Worm (Caenorhabditis elegans): ENCODE results near the gene rpa-1.
A peak's percentile ranks its signal among the peaks of the same experiment; 100 is the strongest.

DNA sequence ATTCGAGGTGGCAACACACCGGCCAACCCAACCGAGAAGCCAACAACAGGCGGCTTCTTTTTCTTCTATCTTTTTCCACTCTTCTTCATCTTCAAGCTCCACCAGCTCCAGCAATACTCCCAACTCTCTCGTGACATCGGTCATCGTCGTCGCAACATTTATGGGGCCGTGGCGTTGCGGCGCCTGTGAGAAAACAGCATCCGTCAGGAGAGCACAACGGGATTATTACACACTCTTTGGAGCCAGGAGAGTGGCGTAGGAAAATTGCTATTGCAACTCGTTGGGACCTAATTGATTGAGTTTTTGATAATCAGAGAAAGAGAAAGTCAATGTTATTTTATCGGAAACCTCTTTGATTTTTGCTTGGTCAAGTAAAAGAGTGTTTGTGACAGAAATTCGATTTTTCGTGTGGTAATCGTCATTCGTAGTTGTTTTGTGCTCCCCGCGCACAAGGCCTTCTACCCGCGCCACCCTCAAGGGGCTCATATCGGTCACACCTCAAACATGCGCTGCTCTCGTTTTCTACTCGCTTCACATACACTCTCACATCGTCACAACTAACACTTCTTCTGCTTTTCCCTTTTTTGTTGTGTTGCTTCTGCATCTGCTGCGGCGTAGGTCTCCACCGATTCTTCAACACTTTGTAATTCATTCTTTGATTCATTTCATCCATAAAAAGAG is 24.1 kb upstream of the rpa-1 start:
- TF ChIP-seq nhr-71 (tag; optimal IDR thresholded peaks at IDR 0.05) (peak; percentile 78), ztf-4 (tag; optimal IDR thresholded peaks at IDR 0.05) (no peak), nhr-47 (tag; optimal IDR thresholded peaks at IDR 0.05) (no peak), elt-3 (tag; optimal IDR thresholded peaks at IDR 0.05) (no peak), lsy-2 (tag; optimal IDR thresholded peaks at IDR 0.05) (peak; percentile 24 to 51), aly-2 (tag; optimal IDR thresholded peaks at IDR 0.05) (no peak), ztf-11 (tag; optimal IDR thresholded peaks at IDR 0.05) (no peak), skn-1 (tag; optimal IDR thresholded peaks at IDR 0.05) (no peak), snpc-4 (tag; optimal IDR thresholded peaks at IDR 0.05) (no peak), unc-30 (tag; optimal IDR thresholded peaks at IDR 0.05) (no peak), nhr-237 (tag; optimal IDR thresholded peaks at IDR 0.05) (no peak)

All from whole organism, L1 larva.